Worm (Caenorhabditis elegans) whole organism, L1 larva: ENCODE measurements around the gene vit-2.

Experiments
- C34B4.2 ChIP-seq: sonication (generic microtip); optimal IDR thresholded peaks from 2 replicates; lab custom pipeline; 2017; ENCODE audit warnings: mild to moderate bottlenecking, missing genetic modification characterization, missing compliant biosample characterization
- F16B12.6 ChIP-seq: fragments of 150-350 bp; optimal IDR thresholded peaks from 2 replicates; lab custom pipeline; 2014; ENCODE audit warnings: missing biosample characterization, missing genetic modification characterization
- blmp-1 ChIP-seq: fragments of 150-350 bp; optimal IDR thresholded peaks from 2 replicates; lab custom pipeline; 2014; ENCODE audit warnings: missing biosample characterization, missing genetic modification characterization
- ceh-63 ChIP-seq: fragments of 200-800 bp; sonication (Bioruptor generic); optimal IDR thresholded peaks from 2 replicates; lab custom pipeline; 2018; ENCODE audit warnings: mild to moderate bottlenecking, missing genetic modification characterization, missing compliant biosample characterization
- ceh-8 ChIP-seq: fragments of 200-800 bp; sonication (Bioruptor generic); optimal IDR thresholded peaks from 2 replicates; lab custom pipeline; 2018; ENCODE audit warnings: mild to moderate bottlenecking, missing genetic modification characterization, moderate library complexity, missing compliant biosample characterization
- ceh-88 ChIP-seq: fragments of 200-800 bp; sonication (Bioruptor generic); IDR thresholded peaks from 2 replicates; pipeline ENCODE4 v1.3.6; 2022; ENCODE audit warnings: missing genetic modification characterization, missing compliant biosample characterization
- dpl-1 ChIP-seq, 3 experiments: fragments of 150-350 bp in 2 of 3; sonication (generic microtip) in 1 of 3; optimal IDR thresholded peaks; 2 replicates each; lab custom pipeline; 2014 to 2017; ENCODE audit warnings: missing biosample characterization in 3 of 3, missing genetic modification characterization in 3 of 3, missing genetic modification reagents in 3 of 3
- efl-1 ChIP-seq, 4 experiments: fragments of 150-350 bp; optimal IDR thresholded peaks in 3 of 4; peaks in 1 of 4; 1 replicate in 1 of 4; 2 replicates in 3 of 4; lab custom pipeline; 2014; ENCODE audit warnings: missing biosample characterization in 2 of 4, missing genetic modification characterization in 2 of 4, missing genetic modification reagents in 2 of 4
- egl-27 ChIP-seq, 2 experiments: fragments of 150-350 bp in 1 of 2; sonication (generic microtip); optimal IDR thresholded peaks; 3 replicates each; lab custom pipeline; 2017 to 2018; ENCODE audit warnings: missing biosample characterization in 2 of 2, missing genetic modification characterization in 2 of 2, missing genetic modification reagents in 2 of 2
- ets-5 ChIP-seq: fragments of 200-800 bp; sonication (Bioruptor generic); IDR thresholded peaks from 2 replicates; pipeline ENCODE4 v1.3.6; 2022; ENCODE audit warnings: missing genetic modification characterization, missing compliant biosample characterization
- grh-1 ChIP-seq: fragments of 200-800 bp; sonication (Bioruptor generic); IDR thresholded peaks from 2 replicates; pipeline ENCODE4 v1.3.6; 2022; ENCODE audit warnings: missing genetic modification reagents, missing genetic modification characterization, missing compliant biosample characterization
- hlh-17 ChIP-seq: fragments of 200-800 bp; sonication (Bioruptor generic); optimal IDR thresholded peaks from 2 replicates; lab custom pipeline; 2018; ENCODE audit warnings: missing genetic modification characterization, mild to moderate bottlenecking, missing compliant biosample characterization, moderate library complexity, borderline replicate concordance
- isw-1 ChIP-seq: fragments of 200-800 bp; sonication (Bioruptor generic); IDR thresholded peaks from 2 replicates; pipeline ENCODE4 v1.3.6; 2022; ENCODE audit warnings: missing genetic modification characterization, missing compliant biosample characterization
- lin-14 ChIP-seq: fragments of 200-800 bp; sonication (Bioruptor generic); optimal IDR thresholded peaks from 2 replicates; lab custom pipeline; 2018; ENCODE audit warnings: mild to moderate bottlenecking, missing genetic modification characterization, moderate library complexity, missing compliant biosample characterization
- lin-35 ChIP-seq, 2 experiments: fragments of 150-350 bp; optimal IDR thresholded peaks; 2 replicates each; lab custom pipeline; 2014; ENCODE audit warnings: missing biosample characterization in 2 of 2, missing genetic modification characterization in 2 of 2, missing genetic modification reagents in 2 of 2
- lir-3 ChIP-seq: sonication (generic microtip); optimal IDR thresholded peaks from 2 replicates; lab custom pipeline; 2016; ENCODE audit warnings: mild to moderate bottlenecking, missing genetic modification characterization, moderate library complexity, missing compliant biosample characterization; ENCODE audit not compliant: poor library complexity
- lsy-2 ChIP-seq, 2 experiments: fragments of 150-350 bp; optimal IDR thresholded peaks; 2 replicates each; lab custom pipeline; 2014; ENCODE audit warnings: missing biosample characterization in 2 of 2, missing genetic modification characterization in 2 of 2
- mab-9 ChIP-seq: fragments of 200-800 bp; sonication (Bioruptor generic); IDR thresholded peaks from 2 replicates; pipeline ENCODE4 v1.3.6; 2022; ENCODE audit warnings: missing genetic modification reagents, missing genetic modification characterization, missing compliant biosample characterization
- mep-1 ChIP-seq: fragments of 150-350 bp; optimal IDR thresholded peaks from 2 replicates; lab custom pipeline; 2014; ENCODE audit warnings: missing biosample characterization, missing genetic modification characterization
- nhr-20 ChIP-seq: sonication (generic microtip); optimal IDR thresholded peaks from 2 replicates; lab custom pipeline; 2016; ENCODE audit warnings: mild to moderate bottlenecking, missing genetic modification characterization, missing compliant biosample characterization
- nhr-237 ChIP-seq: fragments of 150-350 bp; optimal IDR thresholded peaks from 2 replicates; lab custom pipeline; 2014; ENCODE audit warnings: missing biosample characterization, missing genetic modification characterization
- nhr-47 ChIP-seq: sonication (generic microtip); optimal IDR thresholded peaks from 2 replicates; lab custom pipeline; 2016; ENCODE audit warnings: mild to moderate bottlenecking, missing genetic modification characterization, moderate library complexity, missing compliant biosample characterization
- nhr-85 ChIP-seq: sonication (generic microtip); peaks from one replicate; lab custom pipeline; 2016; ENCODE audit warnings: missing genetic modification characterization, inconsistent platforms, missing compliant biosample characterization
- pax-3 ChIP-seq: fragments of 200-800 bp; sonication (Bioruptor generic); optimal IDR thresholded peaks from 2 replicates; lab custom pipeline; 2018; ENCODE audit warnings: mild to moderate bottlenecking, missing genetic modification characterization, moderate library complexity, missing compliant biosample characterization
- snpc-4 ChIP-seq: fragments of 150-350 bp; optimal IDR thresholded peaks from 2 replicates; lab custom pipeline; 2014; ENCODE audit warnings: missing biosample characterization, missing genetic modification characterization
- snu-23 ChIP-seq: sonication (generic microtip); optimal IDR thresholded peaks from 2 replicates; lab custom pipeline; 2016; ENCODE audit warnings: missing genetic modification characterization, missing compliant biosample characterization
- unc-86 ChIP-seq: sonication (generic microtip); optimal IDR thresholded peaks from 2 replicates; lab custom pipeline; 2016; ENCODE audit warnings: missing genetic modification characterization, missing compliant biosample characterization
- ztf-11 ChIP-seq, 2 experiments: sonication (generic microtip); optimal IDR thresholded peaks; 2 replicates each; lab custom pipeline; 2016 to 2017; ENCODE audit warnings: missing genetic modification characterization in 2 of 2, missing biosample characterization in 1 of 2, missing compliant biosample characterization in 1 of 2

vit-2 gene

DNA sequence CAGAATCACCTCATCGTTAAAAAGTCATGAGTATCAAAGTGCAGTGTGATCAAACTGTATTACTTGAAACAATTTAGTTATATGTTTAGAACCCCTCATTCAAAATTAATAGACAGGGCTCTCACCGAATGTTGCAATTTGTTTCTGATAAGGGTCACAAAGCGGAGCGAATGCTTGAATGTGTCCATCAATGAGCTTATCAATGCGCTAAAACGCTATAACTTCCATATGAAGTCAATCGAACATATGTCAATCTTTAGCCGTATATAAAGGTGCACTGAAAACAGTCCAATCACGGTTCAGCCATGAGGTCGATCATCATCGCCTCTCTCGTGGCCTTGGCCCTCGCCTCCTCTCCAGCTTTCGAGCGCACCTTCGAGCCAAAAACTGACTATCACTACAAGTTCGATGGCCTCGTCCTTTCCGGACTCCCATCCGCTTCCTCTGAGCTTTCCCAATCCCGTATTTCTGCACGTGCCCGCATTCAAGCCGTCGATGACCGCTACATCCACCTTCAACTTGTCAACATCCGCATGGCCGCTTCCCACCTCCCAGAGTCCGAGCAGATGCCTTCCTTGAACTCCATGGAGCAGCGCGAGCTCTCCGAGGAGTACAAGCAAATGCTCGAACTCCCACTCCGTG, at the start of gene vit-2:
TSS of gene vit-2 (plus strand) at position 305 of the 642 bp plus-strand sequence.
- TF ChIP-seq ets-5 (GFP tag; lab: Robert Waterston, UW) (0 out of 2 replicates have a peak, but pooled peaks have one; percentile 16), nhr-85 (tag; lab: Kevin White, UChicago) (no peak)

DNA sequence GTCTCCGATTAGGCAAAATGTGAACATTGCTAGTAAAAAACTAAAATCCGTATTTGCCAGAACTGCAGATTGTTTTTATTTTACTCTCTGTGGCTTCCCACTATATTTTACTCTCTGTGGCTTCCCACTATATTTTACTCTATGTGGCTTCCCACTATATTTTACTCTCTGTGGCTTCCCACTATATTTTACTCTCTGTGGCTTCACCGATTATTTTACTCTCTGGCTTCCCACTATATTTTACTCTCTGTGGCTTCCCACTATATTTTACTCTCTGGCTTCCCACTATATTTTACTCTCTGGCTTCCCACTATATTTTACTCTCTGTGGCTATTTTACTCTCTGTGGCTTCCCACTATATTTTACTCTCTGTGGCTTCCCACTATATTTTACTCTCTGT, 44.6 kb upstream of the vit-2 start:
- TF ChIP-seq ceh-8 (GFP tag; lab: Kevin White, UChicago) (peak; percentile 81), ztf-11 (tag; optimal IDR thresholded peaks at IDR 0.05; lab: Kevin White, UChicago) (peak in 1 of 2 experiments; percentile 21)

DNA sequence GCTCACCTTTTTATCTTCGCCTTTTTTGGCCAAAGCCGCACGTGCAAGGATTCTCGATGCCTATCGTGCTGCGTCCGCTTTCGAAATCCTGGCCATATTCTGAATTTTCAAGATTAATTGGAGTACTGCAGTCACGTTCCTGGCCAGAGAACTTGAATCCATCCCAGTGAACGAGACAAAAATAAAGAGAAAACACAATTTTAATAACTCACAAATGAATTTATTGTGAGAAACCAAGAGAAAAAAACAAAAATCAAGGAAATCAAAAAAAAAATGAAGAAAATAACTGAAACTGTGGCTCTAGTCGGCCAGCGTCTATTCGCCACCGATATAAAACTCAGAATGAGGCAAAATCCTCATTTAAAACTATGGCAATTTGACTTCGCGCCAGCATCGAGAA, 41.7 kb upstream of the vit-2 start, which contains the start of gene C24H10.4:
TSS of gene C24H10.4 (minus strand) at position 101 of the 400 bp plus-strand sequence.
- no peak for TF ChIP-seq efl-1 (optimal IDR thresholded peaks at IDR 0.05; lab: Kevin White, UChicago)
- TF ChIP-seq efl-1 (GFP tag; optimal IDR thresholded peaks at IDR 0.05 in 1 of 2; lab: Kevin White, UChicago) = no peak
- TF ChIP-seq isw-1 (GFP tag; lab: Robert Waterston, UW) = no peak
- no peak for TF ChIP-seq nhr-47
- no peak for TF ChIP-seq hlh-17 (GFP tag; lab: Kevin White, UChicago)
- TF ChIP-seq nhr-20 (tag; lab: Kevin White, UChicago) = no peak
- no peak for TF ChIP-seq grh-1 (GFP tag; lab: Robert Waterston, UW)
- no peak for TF ChIP-seq lin-14 (GFP tag; lab: Kevin White, UChicago)
- TF ChIP-seq ztf-11 (tag; optimal IDR thresholded peaks at IDR 0.05; lab: Kevin White, UChicago) = no peak
- no peak for TF ChIP-seq unc-86
- no peak for TF ChIP-seq nhr-237
- TF ChIP-seq lsy-2 (tag; optimal IDR thresholded peaks at IDR 0.05; lab: Kevin White, UChicago) = no peak
- no peak for TF ChIP-seq C34B4.2 (tag; lab: Kevin White, UChicago)
- TF ChIP-seq nhr-85 (tag; lab: Kevin White, UChicago) = no peak

DNA sequence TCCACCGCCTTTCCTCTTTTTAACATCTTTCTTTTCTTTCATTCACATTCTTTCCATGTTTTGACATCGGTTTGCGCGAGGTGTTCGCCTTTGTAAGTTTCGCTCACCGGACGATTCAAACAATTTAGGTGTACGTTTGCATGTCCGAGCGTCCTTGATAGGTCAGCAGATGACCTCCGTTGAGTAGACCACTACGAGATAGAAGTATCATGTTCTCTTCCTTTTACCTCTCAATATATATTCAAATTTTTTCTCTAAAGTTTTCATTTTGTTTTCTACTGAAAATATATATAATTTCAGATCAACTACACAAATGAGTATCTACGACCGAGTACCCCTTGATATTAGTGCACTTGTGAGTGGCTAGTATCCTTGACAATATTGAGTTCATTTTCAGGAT, 40.1 kb upstream of the vit-2 start, which contains the start of gene C24H10.3:
TSS of gene C24H10.3 (plus strand) at position 301 of the 400 bp plus-strand sequence.
- TF ChIP-seq ceh-88 (GFP tag; lab: Robert Waterston, UW) (no peak), lin-14 (GFP tag; lab: Kevin White, UChicago) (peak; percentile 13), lin-35 (GFP tag; optimal IDR thresholded peaks at IDR 0.05; lab: Kevin White, UChicago) (no peak), mab-9 (GFP tag; lab: Robert Waterston, UW) (no peak), egl-27 (tag; optimal IDR thresholded peaks at IDR 0.05; lab: Kevin White, UChicago) (no peak), blmp-1 (peak; percentile 41), dpl-1 (GFP tag; optimal IDR thresholded peaks at IDR 0.05; lab: Kevin White, UChicago) (no peak), snu-23 (GFP tag; lab: Kevin White, UChicago) (no peak), lsy-2 (tag; optimal IDR thresholded peaks at IDR 0.05; lab: Kevin White, UChicago) (no peak), pax-3 (tag; lab: Kevin White, UChicago) (no peak), ceh-63 (GFP tag; lab: Kevin White, UChicago) (no peak), mep-1 (tag; lab: Kevin White, UChicago) (peak; percentile 25)

DNA sequence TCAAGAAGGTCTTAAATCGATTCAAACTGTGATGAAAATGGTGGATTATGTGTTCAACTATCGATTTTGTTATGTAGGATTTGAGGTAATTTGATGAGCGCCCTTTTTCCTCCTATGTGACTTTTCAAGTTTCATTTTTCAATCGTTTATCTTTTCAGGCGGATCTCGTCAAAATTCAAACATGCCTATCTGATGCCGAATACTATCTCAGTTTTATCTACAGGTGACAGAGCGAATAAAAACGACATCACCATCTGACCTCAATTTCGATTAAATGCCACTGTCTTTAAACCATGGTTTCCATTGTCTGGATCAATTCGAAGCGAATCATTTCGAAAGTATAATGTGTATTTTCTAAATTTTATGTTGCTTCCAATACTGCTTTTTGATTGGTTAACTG, 39.1 kb upstream of the vit-2 start:
- TF ChIP-seq ceh-63 (GFP tag; lab: Kevin White, UChicago) = no peak
- no peak for TF ChIP-seq ztf-11 (tag; optimal IDR thresholded peaks at IDR 0.05; lab: Kevin White, UChicago)
- TF ChIP-seq snpc-4 (tag; lab: Kevin White, UChicago) = no peak
- no peak for TF ChIP-seq C34B4.2 (tag; lab: Kevin White, UChicago)
- peak; percentile 18 for TF ChIP-seq mep-1 (tag; lab: Kevin White, UChicago)
- peak; percentile 74 for TF ChIP-seq blmp-1
- TF ChIP-seq nhr-85 (tag; lab: Kevin White, UChicago) = peak; percentile 78
- TF ChIP-seq lir-3 = no peak
- TF ChIP-seq F16B12.6 (tag; lab: Kevin White, UChicago) = no peak
